Worm (Caenorhabditis elegans) whole organism, young adult: ENCODE measurements around the gene idi-1.

ENCODE experiments used
- B0019.2 ChIP-seq: fragments of 200-800 bp; sonication (Bioruptor generic); conservative IDR thresholded peaks from 2 replicates; pipeline ENCODE4 v1.3.6; 2022; ENCODE audit warnings: missing genetic modification reagents, missing genetic modification characterization, missing compliant biosample characterization
- B0261.1 ChIP-seq: sonication (generic microtip); optimal IDR thresholded peaks from 2 replicates; lab custom pipeline; 2016; ENCODE audit warnings: mild to moderate bottlenecking, missing genetic modification characterization, moderate library complexity, missing compliant biosample characterization
- B0336.3 ChIP-seq: fragments of 200-800 bp; sonication (Bioruptor generic); IDR thresholded peaks from 2 replicates; pipeline ENCODE4 v1.3.6; 2022; ENCODE audit warnings: missing genetic modification characterization, missing compliant biosample characterization
- C17E4.6 ChIP-seq: fragments of 200-800 bp; sonication (Bioruptor generic); IDR thresholded peaks from 2 replicates; pipeline ENCODE4 v1.3.6; 2022; ENCODE audit warnings: missing genetic modification reagents, missing genetic modification characterization, missing compliant biosample characterization
- F37B4.10 ChIP-seq: fragments of 200-800 bp; sonication (Bioruptor generic); IDR thresholded peaks from 2 replicates; pipeline ENCODE4 v1.3.6; 2022; ENCODE audit warnings: missing genetic modification characterization, missing compliant biosample characterization
- F39B2.1 ChIP-seq: fragments of 200-800 bp; sonication (Bioruptor generic); IDR thresholded peaks from 2 replicates; pipeline ENCODE4 v1.3.6; 2022; ENCODE audit warnings: missing genetic modification reagents, missing genetic modification characterization, missing compliant biosample characterization
- Y53F4B.3 ChIP-seq: fragments of 200-800 bp; sonication (Bioruptor generic); IDR thresholded peaks from 2 replicates; pipeline ENCODE4 v1.3.6; 2022; ENCODE audit warnings: missing genetic modification reagents, missing genetic modification characterization, missing compliant biosample characterization
- Y53G8AR.9 ChIP-seq: fragments of 200-800 bp; sonication (Bioruptor generic); conservative IDR thresholded peaks from 2 replicates; pipeline ENCODE4 v1.3.6; 2022; ENCODE audit warnings: missing genetic modification reagents, missing genetic modification characterization, missing compliant biosample characterization
- Y56A3A.18 ChIP-seq: fragments of 200-800 bp; sonication (Bioruptor generic); IDR thresholded peaks from 2 replicates; pipeline ENCODE4 v1.3.6; 2022; ENCODE audit warnings: missing genetic modification reagents, missing genetic modification characterization, missing compliant biosample characterization
- Y79H2A.3 ChIP-seq: fragments of 200-800 bp; sonication (Bioruptor generic); conservative IDR thresholded peaks from 2 replicates; pipeline ENCODE4 v1.3.6; 2022; ENCODE audit warnings: missing genetic modification reagents, missing genetic modification characterization, missing compliant biosample characterization
- akir-1 ChIP-seq: fragments of 200-800 bp; sonication (Bioruptor generic); optimal IDR thresholded peaks from 2 replicates; lab custom pipeline; 2018; ENCODE audit warnings: mild to moderate bottlenecking, missing genetic modification characterization, moderate library complexity, missing compliant biosample characterization
- ama-1 ChIP-seq, 3 experiments: fragments of 150-350 bp in 1 of 3; sonication (generic microtip) in 2 of 3; optimal IDR thresholded peaks; 2 replicates each; lab custom pipeline; 2014 to 2018; ENCODE audit warnings: missing biosample characterization in 2 of 3, missing genetic modification characterization in 2 of 3, missing genetic modification reagents in 2 of 3
- aptf-2 ChIP-seq: fragments of 200-800 bp; sonication (Bioruptor generic); conservative IDR thresholded peaks from 2 replicates; pipeline ENCODE4 v1.3.6; 2022; ENCODE audit warnings: missing genetic modification reagents, missing genetic modification characterization, missing compliant biosample characterization
- aptf-3 ChIP-seq: fragments of 200-800 bp; sonication (Bioruptor generic); IDR thresholded peaks from 2 replicates; pipeline ENCODE4 v1.3.6; 2022; ENCODE audit warnings: missing genetic modification characterization, missing compliant biosample characterization
- athp-1 ChIP-seq: sonication (generic microtip); optimal IDR thresholded peaks from 2 replicates; lab custom pipeline; 2017; ENCODE audit warnings: mild to moderate bottlenecking, missing genetic modification characterization, missing compliant biosample characterization
- bed-1 ChIP-seq: fragments of 200-800 bp; sonication (Bioruptor generic); IDR thresholded peaks from 2 replicates; pipeline ENCODE4 v1.3.6; 2022; ENCODE audit warnings: missing genetic modification reagents, missing genetic modification characterization, missing compliant biosample characterization
- bed-2 ChIP-seq: fragments of 200-800 bp; sonication (Bioruptor generic); IDR thresholded peaks from 2 replicates; pipeline ENCODE4 v1.3.6; 2022; ENCODE audit warnings: missing genetic modification reagents, missing genetic modification characterization, missing compliant biosample characterization
- ceh-100 ChIP-seq: fragments of 200-800 bp; sonication (Bioruptor generic); IDR thresholded peaks from 2 replicates; pipeline ENCODE4 v1.3.6; 2022; ENCODE audit warnings: missing genetic modification reagents, missing genetic modification characterization, missing compliant biosample characterization
- die-1 ChIP-seq: sonication (generic microtip); optimal IDR thresholded peaks from 2 replicates; lab custom pipeline; 2016; ENCODE audit warnings: missing genotype, mild to moderate bottlenecking, missing genetic modification characterization, missing compliant biosample characterization
- dox-1 ChIP-seq: fragments of 200-800 bp; sonication (Bioruptor generic); IDR thresholded peaks from 2 replicates; pipeline ENCODE4 v1.3.6; 2022; ENCODE audit warnings: missing genetic modification reagents, missing genetic modification characterization, missing compliant biosample characterization
- efl-1 ChIP-seq: fragments of 150-350 bp; optimal IDR thresholded peaks from 2 replicates; lab custom pipeline; 2014; ENCODE audit warnings: missing biosample characterization, missing genetic modification reagents, missing genetic modification characterization
- egl-44 ChIP-seq: fragments of 200-800 bp; sonication (Bioruptor generic); IDR thresholded peaks from 2 replicates; pipeline ENCODE4 v1.3.6; 2022; ENCODE audit warnings: missing genetic modification reagents, missing genetic modification characterization, missing compliant biosample characterization
- hlh-26 ChIP-seq: fragments of 200-800 bp; sonication (Bioruptor generic); conservative IDR thresholded peaks from 2 replicates; pipeline ENCODE4 v1.3.6; 2022; ENCODE audit warnings: missing genetic modification reagents, missing genetic modification characterization, missing compliant biosample characterization
- hmg-20 ChIP-seq: fragments of 200-800 bp; sonication (Bioruptor generic); IDR thresholded peaks from 2 replicates; pipeline ENCODE4 v1.3.6; 2022; ENCODE audit warnings: missing genetic modification reagents, missing genetic modification characterization, missing compliant biosample characterization
- hrde-1 ChIP-seq: sonication (generic microtip); optimal IDR thresholded peaks from 2 replicates; lab custom pipeline; 2016; ENCODE audit warnings: missing genetic modification characterization, mild to moderate bottlenecking, missing compliant biosample characterization, moderate library complexity, missing genotype, missing genetic modification reagents, borderline replicate concordance
- lin-26 ChIP-seq: fragments of 200-800 bp; sonication (Bioruptor generic); IDR thresholded peaks from 2 replicates; pipeline ENCODE4 v1.3.6; 2022; ENCODE audit warnings: missing genetic modification reagents, missing genetic modification characterization, missing compliant biosample characterization
- lsl-1 ChIP-seq: fragments of 200-800 bp; sonication (Bioruptor generic); optimal IDR thresholded peaks from 2 replicates; lab custom pipeline; 2018; ENCODE audit warnings: mild to moderate bottlenecking, missing genetic modification characterization, moderate library complexity, missing compliant biosample characterization
- lsy-27 ChIP-seq: sonication (generic microtip); optimal IDR thresholded peaks from 2 replicates; lab custom pipeline; 2017; ENCODE audit warnings: missing genetic modification characterization, mild to moderate bottlenecking, missing compliant biosample characterization, antibody characterized with exemption, missing genotype, borderline replicate concordance; ENCODE audit not compliant: insufficient read depth
- madf-10 ChIP-seq: sonication (generic microtip); optimal IDR thresholded peaks from 2 replicates; lab custom pipeline; 2016; ENCODE audit warnings: mild to moderate bottlenecking, missing genetic modification characterization, missing compliant biosample characterization
- madf-8 ChIP-seq: fragments of 200-800 bp; sonication (Bioruptor generic); conservative IDR thresholded peaks from 2 replicates; pipeline ENCODE4 v1.3.6; 2022; ENCODE audit warnings: missing genetic modification reagents, missing genetic modification characterization, missing compliant biosample characterization
- mcd-1 ChIP-seq: fragments of 200-800 bp; sonication (Bioruptor generic); IDR thresholded peaks from 2 replicates; pipeline ENCODE4 v1.3.6; 2022; ENCODE audit warnings: missing genetic modification reagents, missing genetic modification characterization, missing compliant biosample characterization
- nfyb-1 ChIP-seq: fragments of 200-800 bp; sonication (Bioruptor generic); IDR thresholded peaks from 2 replicates; pipeline ENCODE4 v1.3.6; 2022; ENCODE audit warnings: missing genetic modification reagents, missing genetic modification characterization, missing compliant biosample characterization
- nhr-179 ChIP-seq: sonication (generic microtip); optimal IDR thresholded peaks from 2 replicates; lab custom pipeline; 2016; ENCODE audit warnings: mild to moderate bottlenecking, missing genetic modification characterization, missing compliant biosample characterization
- nhr-27 ChIP-seq: fragments of 200-800 bp; sonication (Bioruptor generic); optimal IDR thresholded peaks from 2 replicates; lab custom pipeline; 2018; ENCODE audit warnings: mild to moderate bottlenecking, missing genetic modification characterization, moderate library complexity, missing compliant biosample characterization
- rcor-1 ChIP-seq: fragments of 200-800 bp; sonication (Bioruptor generic); IDR thresholded peaks from 2 replicates; pipeline ENCODE4 v1.3.6; 2022; ENCODE audit warnings: missing genetic modification reagents, missing genetic modification characterization, missing compliant biosample characterization
- sdz-38 ChIP-seq: sonication (generic microtip); optimal IDR thresholded peaks from 2 replicates; lab custom pipeline; 2016; ENCODE audit warnings: missing genotype, missing genetic modification characterization, missing compliant biosample characterization
- snpc-4 ChIP-seq, 5 experiments: fragments of 150-350 bp in 1 of 5; sonication (generic microtip) in 4 of 5; optimal IDR thresholded peaks; 2 replicates each; lab custom pipeline; 2014 to 2018; ENCODE audit warnings: missing genetic modification characterization in 5 of 5, missing biosample characterization in 3 of 5, antibody characterized with exemption in 2 of 5, mild to moderate bottlenecking in 2 of 5, missing compliant biosample characterization in 2 of 5, missing genotype in 2 of 5, moderate library complexity in 2 of 5, missing genetic modification reagents in 1 of 5
- tbp1 ChIP-seq: fragments of 200-800 bp; sonication (Bioruptor generic); optimal IDR thresholded peaks from 2 replicates; lab custom pipeline; 2018; ENCODE audit warnings: mild to moderate bottlenecking, missing genetic modification characterization, missing compliant biosample characterization
- tlf-1 ChIP-seq: fragments of 200-800 bp; sonication (Bioruptor generic); optimal IDR thresholded peaks from 2 replicates; lab custom pipeline; 2018; ENCODE audit warnings: mild to moderate bottlenecking, missing genetic modification characterization, missing compliant biosample characterization
- zim-3 ChIP-seq: sonication (generic microtip); optimal IDR thresholded peaks from 2 replicates; lab custom pipeline; 2017; ENCODE audit warnings: mild to moderate bottlenecking, missing genetic modification characterization, moderate library complexity, missing compliant biosample characterization
- ztf-18 ChIP-seq: sonication (generic microtip); optimal IDR thresholded peaks from 2 replicates; lab custom pipeline; 2016; ENCODE audit warnings: missing genotype, mild to moderate bottlenecking, missing genetic modification characterization, missing compliant biosample characterization
- ztf-28 ChIP-seq: fragments of 200-800 bp; sonication (Bioruptor generic); IDR thresholded peaks from 2 replicates; pipeline ENCODE4 v1.3.6; 2022; ENCODE audit warnings: missing genetic modification reagents, missing genetic modification characterization, missing compliant biosample characterization
- ztf-3 ChIP-seq: fragments of 200-800 bp; sonication (Bioruptor generic); optimal IDR thresholded peaks from 2 replicates; lab custom pipeline; 2018; ENCODE audit warnings: mild to moderate bottlenecking, missing genetic modification characterization, missing compliant biosample characterization

idi-1 gene

DNA sequence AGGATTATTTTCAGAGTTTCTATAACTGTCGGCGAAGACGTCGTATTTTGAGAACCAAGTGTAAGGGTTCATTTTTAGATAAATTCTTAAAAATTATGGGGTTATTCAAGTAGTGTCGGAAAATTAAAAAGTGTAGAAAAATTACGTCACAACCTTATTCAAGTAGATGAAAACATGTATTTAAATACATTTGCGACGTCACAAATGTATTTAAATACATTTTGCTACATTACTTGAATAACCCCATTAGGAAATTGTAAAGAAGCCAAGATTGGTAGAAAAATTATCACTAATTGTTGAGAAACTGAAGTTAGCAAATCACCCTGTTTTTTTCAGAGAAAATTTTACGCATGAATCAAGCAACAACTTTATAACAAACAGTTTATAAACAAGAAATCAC lies 37.7 kb downstream of the idi-1 start (continued):
- peak; percentile 83 for TF ChIP-seq hrde-1 (tag; lab: Kevin White, UChicago)
- TF ChIP-seq mcd-1 (GFP tag; lab: Robert Waterston, UW): 0 out of 2 replicates have a peak, but pooled peaks have one; percentile 9
- TF ChIP-seq nhr-27 (tag; lab: Kevin White, UChicago): no peak
- TF ChIP-seq nhr-179 (tag; lab: Kevin White, UChicago): no peak
- no peak for TF ChIP-seq Y79H2A.3
- TF ChIP-seq aptf-3: no peak
- peak; percentile 32 for TF ChIP-seq tbp1 (GFP tag; lab: Kevin White, UChicago)
- TF ChIP-seq Y53G8AR.9 (GFP tag; lab: Robert Waterston, UW): no peak; the same call in 1 of the 2 replicates
- TF ChIP-seq sdz-38 (tag; lab: Kevin White, UChicago): no peak
- TF ChIP-seq C17E4.6 (GFP tag; lab: Robert Waterston, UW): peak; percentile 31; the same call in 1 of the 2 replicates
- TF ChIP-seq F39B2.1 (GFP tag; lab: Robert Waterston, UW): peak; percentile 78; the same call in 1 of the 2 replicates
- 0 out of 2 replicates have a peak, but pooled peaks have one; percentile 9 for TF ChIP-seq madf-8 (GFP tag; lab: Robert Waterston, UW)
- TF ChIP-seq hlh-26 (GFP tag; lab: Robert Waterston, UW): no peak
- no peak for TF ChIP-seq ztf-28 (GFP tag; lab: Robert Waterston, UW)
- TF ChIP-seq Y53F4B.3 (GFP tag; lab: Robert Waterston, UW): no peak
- TF ChIP-seq B0019.2 (GFP tag; lab: Robert Waterston, UW): no peak
- no peak for TF ChIP-seq bed-1 (GFP tag; lab: Robert Waterston, UW)
- TF ChIP-seq tlf-1 (GFP tag; lab: Kevin White, UChicago): peak; percentile 39
- peak; percentile 58; the same call in 1 of the 2 replicates for TF ChIP-seq lin-26 (GFP tag; lab: Robert Waterston, UW)
- TF ChIP-seq athp-1 (tag; lab: Kevin White, UChicago): peak; percentile 56
- TF ChIP-seq lsy-27 (tag; lab: Kevin White, UChicago): no peak
- 0 out of 2 replicates have a peak, but pooled peaks have one; percentile 18 for TF ChIP-seq hmg-20 (GFP tag; lab: Robert Waterston, UW)
- TF ChIP-seq ama-1 (optimal IDR thresholded peaks at IDR 0.05; lab: Kevin White, UChicago): no peak
- TF ChIP-seq ama-1 (GFP tag; optimal IDR thresholded peaks at IDR 0.05; lab: Kevin White, UChicago): peak in 1 of 2 experiments; percentile 35
- no peak for TF ChIP-seq snpc-4 (GFP tag; optimal IDR thresholded peaks at IDR 0.05; lab: Kevin White, UChicago)
- TF ChIP-seq snpc-4 (tag; optimal IDR thresholded peaks at IDR 0.05; lab: Kevin White, UChicago): peak in 2 of 4 experiments; percentile 8 to 29
- TF ChIP-seq zim-3 (tag; lab: Kevin White, UChicago): no peak
- TF ChIP-seq akir-1 (GFP tag; lab: Kevin White, UChicago): no peak
- TF ChIP-seq aptf-2 (GFP tag; lab: Robert Waterston, UW): no peak
- TF ChIP-seq ztf-18: peak; percentile 8

DNA sequence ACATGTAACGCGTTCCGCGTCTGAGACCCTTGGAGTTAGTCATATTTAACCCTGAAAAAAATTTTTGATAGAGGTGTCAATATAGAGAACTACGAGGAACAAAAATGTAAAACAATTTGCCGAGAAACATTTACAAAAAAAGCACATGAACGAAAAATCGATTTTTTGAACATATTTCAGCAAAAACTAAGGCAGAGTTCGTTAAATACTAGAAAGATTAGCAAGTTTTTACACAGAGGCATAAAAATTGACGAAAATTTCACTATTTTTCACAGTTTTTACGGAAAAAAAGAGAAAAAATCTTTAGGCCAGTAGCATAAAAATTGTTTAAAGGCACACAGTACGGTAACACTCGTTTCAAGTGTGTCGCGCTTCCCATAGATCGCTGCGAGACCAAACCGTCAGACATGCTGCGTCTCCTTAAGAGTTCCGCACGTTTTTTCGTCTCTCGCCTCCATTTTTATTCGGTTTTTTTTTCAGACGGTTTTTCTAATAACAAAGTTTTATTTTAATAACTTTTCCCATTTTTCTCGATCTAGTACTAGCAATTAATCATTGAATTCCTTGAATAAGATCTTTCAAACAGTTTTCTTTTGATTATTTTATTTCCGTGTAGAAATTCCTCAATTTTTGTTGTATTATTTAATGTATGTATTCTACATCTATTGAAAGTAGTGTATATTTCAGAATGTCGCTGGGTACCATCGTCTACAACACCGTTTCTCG lies 38.8 kb downstream of the idi-1 start, which contains the start of the genes rpl-21 and C14B9.10:
Gene rpl-21 (minus strand): TSS at position 51 of the 726 bp plus-strand sequence.
Gene C14B9.10 (plus strand): TSS at position 676 of the 726 bp plus-strand sequence.
- TF ChIP-seq bed-2 (GFP tag; lab: Robert Waterston, UW) (no peak), F37B4.10 (GFP tag; lab: Robert Waterston, UW) (no peak), lsl-1 (peak; percentile 96), Y56A3A.18 (GFP tag; lab: Robert Waterston, UW) (no peak), die-1 (tag; lab: Kevin White, UChicago) (no peak), dox-1 (GFP tag; lab: Robert Waterston, UW) (peak; percentile 80), egl-44 (GFP tag; lab: Robert Waterston, UW) (no peak), madf-10 (peak; percentile 26), bed-1 (GFP tag; lab: Robert Waterston, UW) (no peak), Y53F4B.3 (GFP tag; lab: Robert Waterston, UW) (no peak), B0019.2 (GFP tag; lab: Robert Waterston, UW) (0 out of 2 replicates have a peak, but pooled peaks have one; percentile 4), efl-1 (GFP tag; lab: Kevin White, UChicago) (peak; percentile 55), nfyb-1 (peak; percentile 74), B0261.1 (tag; lab: Kevin White, UChicago) (peak; percentile 3), rcor-1 (GFP tag; lab: Robert Waterston, UW) (peak; percentile 76), B0336.3 (peak; percentile 63), ceh-100 (GFP tag; lab: Robert Waterston, UW) (peak; percentile 52; the same call in 1 of the 2 replicates), lsy-27 (tag; lab: Kevin White, UChicago) (no peak), ztf-3 (no peak), snpc-4 (GFP tag; optimal IDR thresholded peaks at IDR 0.05; lab: Kevin White, UChicago) (peak; percentile 48), snpc-4 (tag; optimal IDR thresholded peaks at IDR 0.05; lab: Kevin White, UChicago) (peak; percentile 36 to 77 (median 60))
